Worm (Caenorhabditis elegans): ENCODE data around the gene ZK856.14.

DNA sequence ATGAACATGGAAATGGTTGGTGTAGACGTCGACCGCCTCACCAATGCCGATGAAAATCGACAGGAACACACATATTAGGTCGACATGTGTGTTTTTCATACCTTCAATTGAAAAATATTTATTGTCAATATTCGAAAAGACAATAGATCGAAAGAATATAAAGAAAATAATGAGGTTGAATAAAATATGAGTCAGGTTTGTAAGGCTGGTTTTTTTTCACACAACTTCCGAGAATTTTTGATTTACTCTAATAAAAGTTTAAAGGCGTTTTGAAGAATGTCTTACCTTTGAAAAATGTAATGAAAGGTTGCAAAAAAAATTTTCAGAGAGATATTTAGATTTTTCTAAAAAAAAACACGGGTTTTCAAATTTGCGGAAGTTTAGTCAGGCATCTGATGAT is 43.2 kb upstream of the ZK856.14 start, which contains the start of gene egl-3:
- TF ChIP-seq ztf-11 (tag; optimal IDR thresholded peaks at IDR 0.05): no peak
- TF ChIP-seq unc-62 (GFP tag; optimal IDR thresholded peaks at IDR 0.05): no peak
- TF ChIP-seq mbf-1 (tag; optimal IDR thresholded peaks at IDR 0.05): no peak
- no peak for TF ChIP-seq C34F6.9 (tag; optimal IDR thresholded peaks at IDR 0.05)
- no peak for TF ChIP-seq nhr-25 (tag; optimal IDR thresholded peaks at IDR 0.05)
- no peak for TF ChIP-seq snpc-4 (tag; optimal IDR thresholded peaks at IDR 0.05)

Measured in whole organism, L2 larva.